Worm (Caenorhabditis elegans): ENCODE measurements around the gene nhx-1.

Gene nhx-1

ce11 chrX:16016796-16017195 lies at the start of gene nhx-1, which contains the start of gene VB0395L.1:
Gene nhx-1, plus strand, starts transcription at chrX:16017121.
Gene VB0395L.1, minus strand, starts transcription at chrX:16016981.
- TF ChIP-seq C17E4.6 (GFP tag; IDR thresholded peaks at IDR 0.05) = no peak
- no peak for TF ChIP-seq chd-7 (tag; optimal IDR thresholded peaks at IDR 0.05)
- TF ChIP-seq hsf-1 (GFP tag; IDR thresholded peaks at IDR 0.05) = no peak
- no peak for TF ChIP-seq rcor-1 (GFP tag; IDR thresholded peaks at IDR 0.05)
- no peak for TF ChIP-seq lin-26 (GFP tag; IDR thresholded peaks at IDR 0.05)

- TF ChIP-seq nhr-120 (GFP tag; IDR thresholded peaks at IDR 0.05) (no peak), lin-26 (GFP tag; IDR thresholded peaks at IDR 0.05) (no peak), snpc-3.4 (tag; optimal IDR thresholded peaks at IDR 0.05) (no peak), zim-3 (tag; optimal IDR thresholded peaks at IDR 0.05) (no peak), lir-1 (GFP tag; conservative IDR thresholded peaks at IDR 0.05) (no peak), somi-1 (GFP tag; optimal IDR thresholded peaks at IDR 0.05) (no peak), ztf-28 (GFP tag; IDR thresholded peaks at IDR 0.05) (no peak), F57C9.4 (tag; optimal IDR thresholded peaks at IDR 0.05) (no peak), Y79H2A.3 (GFP tag; conservative IDR thresholded peaks at IDR 0.05) (no peak), hsf-1 (GFP tag; IDR thresholded peaks at IDR 0.05) (no peak)
Observed at ce11 chrX:15982630-15983029, 34.3 kb upstream of the nhx-1 start, which contains the start of gene C09G1.2. Gene C09G1.2, minus strand, starts transcription at chrX:15982730.

- TF ChIP-seq tbp1 (GFP tag; optimal IDR thresholded peaks at IDR 0.05) (peak; percentile 42), F52B5.7 (tag; optimal IDR thresholded peaks at IDR 0.05) (no peak), xnd-1 (tag; optimal IDR thresholded peaks at IDR 0.05) (no peak), hmg-1.2 (GFP tag; IDR thresholded peaks at IDR 0.05) (peak; percentile 35; the same call in 1 of the 2 replicates), F55B11.4 (tag; optimal IDR thresholded peaks at IDR 0.05; ENCODE audit: borderline replicate concordance, insufficient read depth) (no peak), Y95B8A.8 (GFP tag; IDR thresholded peaks at IDR 0.05) (no peak), fkh-3 (tag; optimal IDR thresholded peaks at IDR 0.05) (no peak), unc-130 (GFP tag; optimal IDR thresholded peaks at IDR 0.05) (no peak), nfya-1 (tag; optimal IDR thresholded peaks at IDR 0.05; ENCODE audit: borderline replicate concordance, insufficient read depth) (no peak), ccch-3 (GFP tag; optimal IDR thresholded peaks at IDR 0.05) (no peak), gei-17 (GFP tag; optimal IDR thresholded peaks at IDR 0.05) (peak; percentile 95), ZK185.1 (tag; optimal IDR thresholded peaks at IDR 0.05; ENCODE audit: poor library complexity, severe bottlenecking) (peak; percentile 73), B0019.2 (GFP tag; conservative IDR thresholded peaks at IDR 0.05) (no peak), cebp-1 (GFP tag; IDR thresholded peaks at IDR 0.05) (peak; percentile 68; the same call in 1 of the 2 replicates), cebp-1 (tag; optimal IDR thresholded peaks at IDR 0.05) (no peak), ceh-40 (GFP tag; IDR thresholded peaks at IDR 0.05) (no peak), egl-18 (GFP tag; IDR thresholded peaks at IDR 0.05) (no peak), madf-6 (GFP tag; IDR thresholded peaks at IDR 0.05) (no peak), zfh-2 (GFP tag; conservative IDR thresholded peaks at IDR 0.05) (no peak), lin-35 (GFP tag; optimal IDR thresholded peaks at IDR 0.05) (peak in 1 of 3 experiments; percentile 83), F23B12.7 (tag; optimal IDR thresholded peaks at IDR 0.05; ENCODE audit: insufficient read depth) (peak; percentile 50), lir-1 (GFP tag; conservative IDR thresholded peaks at IDR 0.05) (no peak), attf-5 (GFP tag; optimal IDR thresholded peaks at IDR 0.05) (no peak), rcor-1 (GFP tag; IDR thresholded peaks at IDR 0.05) (no peak), atf-7 (tag; optimal IDR thresholded peaks at IDR 0.05) (peak; percentile 43), K11D2.4 (GFP tag; IDR thresholded peaks at IDR 0.05) (peak; percentile 73), K12H6.12 (tag; optimal IDR thresholded peaks at IDR 0.05) (peak; percentile 9), T26A5.8 (tag; optimal IDR thresholded peaks at IDR 0.05) (no peak), dpl-1 (GFP tag; optimal IDR thresholded peaks at IDR 0.05) (no peak), tbx-9 (tag; optimal IDR thresholded peaks at IDR 0.05; ENCODE audit: borderline replicate concordance) (no peak), aptf-3 (GFP tag; IDR thresholded peaks at IDR 0.05) (no peak), tlf-1 (GFP tag; optimal IDR thresholded peaks at IDR 0.05) (peak; percentile 59), rpc-1 (optimal IDR thresholded peaks at IDR 0.05) (no peak), rpc-1 (tag; optimal IDR thresholded peaks at IDR 0.05) (no peak), chd-7 (tag; optimal IDR thresholded peaks at IDR 0.05) (no peak), B0261.1 (tag; optimal IDR thresholded peaks at IDR 0.05) (peak; percentile 23)
Observed at ce11 chrX:15983288-15983687, 33.6 kb upstream of the nhx-1 start.

Data from whole organism, young adult.